Worm (Caenorhabditis elegans) whole organism, L4/young adult: Measurements from ENCODE around the gene T26E4.10.
"Not testable (repeated sequence)": the region's sequence is repeated elsewhere in the genome, so short reads cannot be mapped to it uniquely, and the experiment has no call there.

Source experiments
- W03F9.2 ChIP-seq: fragments of 150-350 bp; optimal IDR thresholded peaks from 2 replicates; lab custom pipeline; 2014; ENCODE audit warnings: missing biosample characterization, missing genetic modification characterization
- dao-5 ChIP-seq: sonication (generic microtip); optimal IDR thresholded peaks from 2 replicates; lab custom pipeline; 2016; ENCODE audit warnings: missing genotype, missing genetic modification characterization, moderate library complexity, missing compliant biosample characterization
- him-1 ChIP-seq: sonication (generic microtip); optimal IDR thresholded peaks from 2 replicates; lab custom pipeline; 2016; ENCODE audit warnings: missing genotype, missing genetic modification reagents, missing genetic modification characterization, missing compliant biosample characterization

Gene T26E4.10

ce11 chrV:15798108-15798507, at the start of gene T26E4.10:
TSS of gene T26E4.10 (minus strand) at chrV:15798208.
- TF ChIP-seq W03F9.2 (tag; lab: Kevin White, UChicago), result no peak
- TF ChIP-seq him-1 (tag; lab: Kevin White, UChicago), result no peak
- TF ChIP-seq dao-5 (tag; lab: Kevin White, UChicago), result no peak

- TF ChIP-seq him-1 (tag; lab: Kevin White, UChicago) (no peak), W03F9.2 (tag; lab: Kevin White, UChicago) (no peak), dao-5 (tag; lab: Kevin White, UChicago) (no peak)
These were observed 43.1 kb upstream of the T26E4.10 start, which contains the start of gene srh-149 for ce11 chrV:15841095-15841494. TSS of gene srh-149 (minus strand) at chrV:15841195.

- TF ChIP-seq dao-5 (tag; lab: Kevin White, UChicago) (no peak), him-1 (tag; lab: Kevin White, UChicago) (no peak), W03F9.2 (tag; lab: Kevin White, UChicago) (no peak)
These were observed 35.6 kb upstream of the T26E4.10 start, which contains the start of gene srbc-54 for ce11 chrV:15833622-15834021. TSS of gene srbc-54 (minus strand) at chrV:15833722.

ce11 chrV:15831586-15831985, 33.6 kb upstream of the T26E4.10 start, which contains the start of gene srbc-56:
TSS of gene srbc-56 (minus strand) at chrV:15831686.
- TF ChIP-seq W03F9.2 (tag; lab: Kevin White, UChicago) (no peak), him-1 (tag; lab: Kevin White, UChicago) (no peak), dao-5 (tag; lab: Kevin White, UChicago) (no peak)

ce11 chrV:15829907-15830306, 31.9 kb upstream of the T26E4.10 start, which contains the start of gene srbc-55:
TSS of gene srbc-55 (minus strand) at chrV:15830007.
- no peak for TF ChIP-seq him-1 (tag; lab: Kevin White, UChicago)
- TF ChIP-seq dao-5 (tag; lab: Kevin White, UChicago), result no peak
- no peak for TF ChIP-seq W03F9.2 (tag; lab: Kevin White, UChicago)

ce11 chrV:15826110-15826509, 28.1 kb upstream of the T26E4.10 start, which contains the start of gene srbc-51:
TSS of gene srbc-51 (plus strand) at chrV:15826410.
- no peak for TF ChIP-seq him-1 (tag; lab: Kevin White, UChicago)
- TF ChIP-seq dao-5 (tag; lab: Kevin White, UChicago), result no peak
- no peak for TF ChIP-seq W03F9.2 (tag; lab: Kevin White, UChicago)

ce11 chrV:15824866-15825265, 26.9 kb upstream of the T26E4.10 start, which contains the start of gene srbc-50:
TSS of gene srbc-50 (minus strand) at chrV:15824966.
- TF ChIP-seq him-1 (tag; lab: Kevin White, UChicago), result no peak
- TF ChIP-seq W03F9.2 (tag; lab: Kevin White, UChicago), result no peak
- TF ChIP-seq dao-5 (tag; lab: Kevin White, UChicago), result no peak

- no peak for TF ChIP-seq dao-5 (tag; lab: Kevin White, UChicago)
These were observed 23.4 kb upstream of the T26E4.10 start, which contains the start of gene srbc-49 for ce11 chrV:15821398-15821797. TSS of gene srbc-49 (plus strand) at chrV:15821698.

- TF ChIP-seq dao-5 (tag; lab: Kevin White, UChicago) (no peak), W03F9.2 (tag; lab: Kevin White, UChicago) (no peak), him-1 (tag; lab: Kevin White, UChicago) (no peak)
These were observed 22.0 kb upstream of the T26E4.10 start, which contains the start of gene srbc-48 for ce11 chrV:15819983-15820382. TSS of gene srbc-48 (plus strand) at chrV:15820283.

ce11 chrV:15817746-15818145, 19.7 kb upstream of the T26E4.10 start, which contains the start of gene abf-3:
TSS of gene abf-3 (minus strand) at chrV:15817846.
- no peak for TF ChIP-seq dao-5 (tag; lab: Kevin White, UChicago)
- no peak for TF ChIP-seq him-1 (tag; lab: Kevin White, UChicago)
- TF ChIP-seq W03F9.2 (tag; lab: Kevin White, UChicago), result no peak

- TF ChIP-seq dao-5 (tag; lab: Kevin White, UChicago) (no peak), W03F9.2 (tag; lab: Kevin White, UChicago) (no peak), him-1 (tag; lab: Kevin White, UChicago) (no peak)
These were observed 18.0 kb upstream of the T26E4.10 start, which contains the start of the genes fbxa-69 and F54B8.4 for ce11 chrV:15815962-15816432. TSS of gene fbxa-69 (minus strand) at chrV:15815971. TSS of gene F54B8.4 (plus strand) at chrV:15816382.

- not testable (repeated sequence) for TF ChIP-seq W03F9.2, him-1, dao-5 (tag; lab: Kevin White, UChicago)
These were observed 14.0 kb upstream of the T26E4.10 start, which contains the start of gene nhr-282 for ce11 chrV:15811982-15812381. TSS of gene nhr-282 (plus strand) at chrV:15812282.

- TF ChIP-seq him-1 (tag; lab: Kevin White, UChicago), result no peak
- no peak for TF ChIP-seq W03F9.2 (tag; lab: Kevin White, UChicago)
- TF ChIP-seq dao-5 (tag; lab: Kevin White, UChicago), result no peak
These were observed 12.4 kb upstream of the T26E4.10 start, which contains the start of gene F54B8.1 for ce11 chrV:15810446-15810845. TSS of gene F54B8.1 (plus strand) at chrV:15810746.
